Worm (Caenorhabditis elegans) whole organism, L2 larva: Measurements from ENCODE around the gene srw-15.

Source experiments
- ZK546.5 ChIP-seq: sonication (generic microtip); optimal IDR thresholded peaks from 2 replicates; lab custom pipeline; 2017; ENCODE audit warnings: missing biosample characterization, missing genetic modification characterization
- nhr-11 ChIP-seq: fragments of 150-350 bp; optimal IDR thresholded peaks from 2 replicates; lab custom pipeline; 2014; ENCODE audit warnings: missing biosample characterization, missing genetic modification characterization
- snpc-4 ChIP-seq: fragments of 150-350 bp; optimal IDR thresholded peaks from 2 replicates; lab custom pipeline; 2014; ENCODE audit warnings: missing biosample characterization, missing genetic modification characterization
- unc-39 ChIP-seq: fragments of 150-350 bp; optimal IDR thresholded peaks from 2 replicates; lab custom pipeline; 2014; ENCODE audit warnings: missing biosample characterization, missing genetic modification characterization

DNA sequence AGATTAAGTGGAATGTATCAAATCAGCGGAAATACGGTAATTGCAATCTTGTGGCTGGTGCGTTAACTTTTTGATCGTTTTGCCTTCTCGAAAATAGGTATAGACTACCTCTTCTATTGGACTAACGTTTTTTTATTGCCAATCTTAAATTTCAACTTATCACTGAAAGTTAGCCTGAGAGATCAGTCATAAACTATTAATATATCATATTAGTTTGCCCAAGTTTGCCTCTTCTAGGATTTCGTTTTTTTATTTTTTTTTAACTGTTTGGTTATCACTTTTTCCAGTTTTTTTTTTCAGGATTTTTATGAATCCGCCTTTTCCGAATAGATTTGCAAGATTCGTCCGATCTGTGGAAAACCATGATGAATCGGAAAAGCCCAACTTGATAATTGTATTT lies 14.1 kb downstream of the srw-15 start, which contains the start of gene kin-30:
- no peak for TF ChIP-seq unc-39 (tag; lab: Kevin White, UChicago)
- TF ChIP-seq ZK546.5 (tag; lab: Kevin White, UChicago): no peak
- TF ChIP-seq snpc-4 (tag; lab: Kevin White, UChicago): no peak
- no peak for TF ChIP-seq nhr-11 (tag; lab: Kevin White, UChicago)
